Worm (Caenorhabditis elegans) whole organism, young adult: ENCODE data around the gene ent-7.

Source experiments
- F23B12.7 ChIP-seq: sonication (generic microtip); optimal IDR thresholded peaks from 2 replicates; lab custom pipeline; 2017; ENCODE audit warnings: missing genetic modification characterization, mild to moderate bottlenecking, missing compliant biosample characterization, antibody characterized with exemption, moderate library complexity; ENCODE audit not compliant: insufficient read depth
- F55B11.4 ChIP-seq: sonication (generic microtip); optimal IDR thresholded peaks from 2 replicates; lab custom pipeline; 2016; ENCODE audit warnings: missing compliant biosample characterization, missing genetic modification characterization, borderline replicate concordance; ENCODE audit not compliant: insufficient read depth
- ama-1 ChIP-seq, 3 experiments: fragments of 150-350 bp in 1 of 3; sonication (generic microtip) in 2 of 3; optimal IDR thresholded peaks; 2 replicates each; lab custom pipeline; 2014 to 2018; ENCODE audit warnings: missing biosample characterization in 2 of 3, missing genetic modification characterization in 2 of 3, missing genetic modification reagents in 2 of 3
- ceh-27 ChIP-seq: fragments of 200-800 bp; sonication (Bioruptor generic); optimal IDR thresholded peaks from 2 replicates; lab custom pipeline; 2018; ENCODE audit warnings: mild to moderate bottlenecking, missing genetic modification characterization, moderate library complexity, missing compliant biosample characterization
- ceh-40 ChIP-seq: fragments of 200-800 bp; sonication (Bioruptor generic); IDR thresholded peaks from 2 replicates; pipeline ENCODE4 v1.3.6; 2022; ENCODE audit warnings: missing genetic modification characterization, missing compliant biosample characterization
- hlh-12 ChIP-seq: sonication (generic microtip); optimal IDR thresholded peaks from 2 replicates; lab custom pipeline; 2016; ENCODE audit warnings: missing genetic modification characterization, missing compliant biosample characterization
- hmg-1.2 ChIP-seq: fragments of 200-800 bp; sonication (Bioruptor generic); IDR thresholded peaks from 2 replicates; pipeline ENCODE4 v1.3.6; 2022; ENCODE audit warnings: missing genetic modification reagents, missing genetic modification characterization, missing compliant biosample characterization
- hmg-20 ChIP-seq: fragments of 200-800 bp; sonication (Bioruptor generic); IDR thresholded peaks from 2 replicates; pipeline ENCODE4 v1.3.6; 2022; ENCODE audit warnings: missing genetic modification reagents, missing genetic modification characterization, missing compliant biosample characterization
- let-607 ChIP-seq, 2 experiments: fragments of 200-800 bp in 1 of 2; sonication (Bioruptor generic) in 1 of 2; sonication (generic microtip) in 1 of 2; optimal IDR thresholded peaks; 2 replicates each; lab custom pipeline; 2016 to 2018; ENCODE audit warnings: mild to moderate bottlenecking in 2 of 2, missing compliant biosample characterization in 2 of 2, missing genetic modification characterization in 2 of 2, moderate library complexity in 2 of 2, missing genotype in 1 of 2
- lir-1 ChIP-seq: fragments of 200-800 bp; sonication (Bioruptor generic); conservative IDR thresholded peaks from 2 replicates; pipeline ENCODE4 v1.3.6; 2022; ENCODE audit warnings: missing genetic modification reagents, missing genetic modification characterization, missing compliant biosample characterization
- madf-6 ChIP-seq: fragments of 200-800 bp; sonication (Bioruptor generic); IDR thresholded peaks from 2 replicates; pipeline ENCODE4 v1.3.6; 2022; ENCODE audit warnings: missing genetic modification reagents, missing genetic modification characterization, missing compliant biosample characterization
- snpc-1.1 ChIP-seq: sonication (generic microtip); optimal IDR thresholded peaks from 2 replicates; lab custom pipeline; 2017; ENCODE audit warnings: missing genetic modification characterization, mild to moderate bottlenecking, missing compliant biosample characterization, antibody characterized with exemption, moderate library complexity, missing genotype, missing genetic modification reagents; ENCODE audit not compliant: insufficient read depth
- ztf-18 ChIP-seq: sonication (generic microtip); optimal IDR thresholded peaks from 2 replicates; lab custom pipeline; 2016; ENCODE audit warnings: missing genotype, mild to moderate bottlenecking, missing genetic modification characterization, missing compliant biosample characterization

ce11 chrIV:10033053-10033452, 16.0 kb downstream of the ent-7 start, which contains the start of gene F44D12.6:
- TF ChIP-seq F23B12.7 (tag; lab: Kevin White, UChicago), result no peak
- TF ChIP-seq madf-6 (GFP tag; lab: Robert Waterston, UW), result no peak
- TF ChIP-seq ama-1 (optimal IDR thresholded peaks at IDR 0.05; lab: Kevin White, UChicago), result no peak
- no peak for TF ChIP-seq ama-1 (GFP tag; optimal IDR thresholded peaks at IDR 0.05; lab: Kevin White, UChicago)
- no peak for TF ChIP-seq ceh-40
- no peak for TF ChIP-seq ztf-18 (tag; lab: Kevin White, UChicago)
- no peak for TF ChIP-seq hlh-12
- no peak for TF ChIP-seq let-607 (tag; optimal IDR thresholded peaks at IDR 0.05; lab: Kevin White, UChicago)
- no peak for TF ChIP-seq hmg-1.2 (GFP tag; lab: Robert Waterston, UW)
- no peak for TF ChIP-seq hmg-20 (GFP tag; lab: Robert Waterston, UW)
- no peak for TF ChIP-seq lir-1 (GFP tag; lab: Robert Waterston, UW)
- no peak for TF ChIP-seq ceh-27
- TF ChIP-seq snpc-1.1 (tag; lab: Kevin White, UChicago), result no peak
- TF ChIP-seq F55B11.4 (tag; lab: Kevin White, UChicago), result no peak
